Worm (Caenorhabditis elegans) whole organism, young adult: ENCODE measurements around the gene T21B4.15.

Source experiments
- B0019.2 ChIP-seq: fragments of 200-800 bp; sonication (Bioruptor generic); conservative IDR thresholded peaks from 2 replicates; pipeline ENCODE4 v1.3.6; 2022; ENCODE audit warnings: missing genetic modification reagents, missing genetic modification characterization, missing compliant biosample characterization
- C17E4.6 ChIP-seq: fragments of 200-800 bp; sonication (Bioruptor generic); IDR thresholded peaks from 2 replicates; pipeline ENCODE4 v1.3.6; 2022; ENCODE audit warnings: missing genetic modification reagents, missing genetic modification characterization, missing compliant biosample characterization
- F39B2.1 ChIP-seq: fragments of 200-800 bp; sonication (Bioruptor generic); IDR thresholded peaks from 2 replicates; pipeline ENCODE4 v1.3.6; 2022; ENCODE audit warnings: missing genetic modification reagents, missing genetic modification characterization, missing compliant biosample characterization
- F57C9.4 ChIP-seq: sonication (generic microtip); optimal IDR thresholded peaks from 2 replicates; lab custom pipeline; 2017; ENCODE audit warnings: mild to moderate bottlenecking, missing genetic modification characterization, missing compliant biosample characterization
- T26A5.8 ChIP-seq: sonication (generic microtip); optimal IDR thresholded peaks from 2 replicates; lab custom pipeline; 2016; ENCODE audit warnings: missing genetic modification characterization, missing compliant biosample characterization
- Y53F4B.3 ChIP-seq: fragments of 200-800 bp; sonication (Bioruptor generic); IDR thresholded peaks from 2 replicates; pipeline ENCODE4 v1.3.6; 2022; ENCODE audit warnings: missing genetic modification reagents, missing genetic modification characterization, missing compliant biosample characterization
- Y53G8AR.9 ChIP-seq: fragments of 200-800 bp; sonication (Bioruptor generic); conservative IDR thresholded peaks from 2 replicates; pipeline ENCODE4 v1.3.6; 2022; ENCODE audit warnings: missing genetic modification reagents, missing genetic modification characterization, missing compliant biosample characterization
- Y56A3A.18 ChIP-seq: fragments of 200-800 bp; sonication (Bioruptor generic); IDR thresholded peaks from 2 replicates; pipeline ENCODE4 v1.3.6; 2022; ENCODE audit warnings: missing genetic modification reagents, missing genetic modification characterization, missing compliant biosample characterization
- aptf-2 ChIP-seq: fragments of 200-800 bp; sonication (Bioruptor generic); conservative IDR thresholded peaks from 2 replicates; pipeline ENCODE4 v1.3.6; 2022; ENCODE audit warnings: missing genetic modification reagents, missing genetic modification characterization, missing compliant biosample characterization
- aptf-3 ChIP-seq: fragments of 200-800 bp; sonication (Bioruptor generic); IDR thresholded peaks from 2 replicates; pipeline ENCODE4 v1.3.6; 2022; ENCODE audit warnings: missing genetic modification characterization, missing compliant biosample characterization
- athp-1 ChIP-seq: sonication (generic microtip); optimal IDR thresholded peaks from 2 replicates; lab custom pipeline; 2017; ENCODE audit warnings: mild to moderate bottlenecking, missing genetic modification characterization, missing compliant biosample characterization
- attf-5 ChIP-seq: fragments of 200-800 bp; sonication (Bioruptor generic); optimal IDR thresholded peaks from 2 replicates; lab custom pipeline; 2018; ENCODE audit warnings: mild to moderate bottlenecking, missing genetic modification characterization, missing compliant biosample characterization
- ceh-27 ChIP-seq: fragments of 200-800 bp; sonication (Bioruptor generic); optimal IDR thresholded peaks from 2 replicates; lab custom pipeline; 2018; ENCODE audit warnings: mild to moderate bottlenecking, missing genetic modification characterization, moderate library complexity, missing compliant biosample characterization
- ceh-79 ChIP-seq: sonication (generic microtip); optimal IDR thresholded peaks from 2 replicates; lab custom pipeline; 2017; ENCODE audit warnings: mild to moderate bottlenecking, missing genetic modification characterization, missing compliant biosample characterization
- chd-7 ChIP-seq: sonication (generic microtip); optimal IDR thresholded peaks from 2 replicates; lab custom pipeline; 2016; ENCODE audit warnings: mild to moderate bottlenecking, missing genetic modification characterization, moderate library complexity, missing compliant biosample characterization
- hlh-12 ChIP-seq: sonication (generic microtip); optimal IDR thresholded peaks from 2 replicates; lab custom pipeline; 2016; ENCODE audit warnings: missing genetic modification characterization, missing compliant biosample characterization
- hmg-1.2 ChIP-seq: fragments of 200-800 bp; sonication (Bioruptor generic); IDR thresholded peaks from 2 replicates; pipeline ENCODE4 v1.3.6; 2022; ENCODE audit warnings: missing genetic modification reagents, missing genetic modification characterization, missing compliant biosample characterization
- lag-1 ChIP-seq: fragments of 200-800 bp; sonication (Bioruptor generic); IDR thresholded peaks from 2 replicates; pipeline ENCODE4 v1.3.6; 2022; ENCODE audit warnings: missing genetic modification reagents, missing genetic modification characterization, missing compliant biosample characterization
- lsl-1 ChIP-seq: fragments of 200-800 bp; sonication (Bioruptor generic); optimal IDR thresholded peaks from 2 replicates; lab custom pipeline; 2018; ENCODE audit warnings: mild to moderate bottlenecking, missing genetic modification characterization, moderate library complexity, missing compliant biosample characterization
- mes-4 ChIP-seq: sonication (generic microtip); optimal IDR thresholded peaks from 2 replicates; lab custom pipeline; 2016; ENCODE audit warnings: missing genotype, missing genetic modification characterization, missing compliant biosample characterization
- mxl-1 ChIP-seq: sonication (generic microtip); optimal IDR thresholded peaks from 2 replicates; lab custom pipeline; 2016; ENCODE audit warnings: missing genetic modification characterization, missing compliant biosample characterization
- nfya-1 ChIP-seq: sonication (generic microtip); optimal IDR thresholded peaks from 2 replicates; lab custom pipeline; 2017; ENCODE audit warnings: antibody characterized with exemption, missing compliant biosample characterization, missing genetic modification characterization, borderline replicate concordance; ENCODE audit not compliant: insufficient read depth
- nfyb-1 ChIP-seq: fragments of 200-800 bp; sonication (Bioruptor generic); IDR thresholded peaks from 2 replicates; pipeline ENCODE4 v1.3.6; 2022; ENCODE audit warnings: missing genetic modification reagents, missing genetic modification characterization, missing compliant biosample characterization
- nhr-80 ChIP-seq: sonication (generic microtip); optimal IDR thresholded peaks from 2 replicates; lab custom pipeline; 2016; ENCODE audit warnings: missing genetic modification characterization, missing compliant biosample characterization
- rcor-1 ChIP-seq: fragments of 200-800 bp; sonication (Bioruptor generic); IDR thresholded peaks from 2 replicates; pipeline ENCODE4 v1.3.6; 2022; ENCODE audit warnings: missing genetic modification reagents, missing genetic modification characterization, missing compliant biosample characterization
- rpc-1 ChIP-seq, 2 experiments: fragments of 150-350 bp in 1 of 2; sonication (generic microtip) in 1 of 2; optimal IDR thresholded peaks; 2 replicates each; lab custom pipeline; 2014 to 2018; ENCODE audit warnings: missing biosample characterization in 1 of 2, missing genetic modification characterization in 1 of 2, missing genetic modification reagents in 1 of 2, missing genotype in 1 of 2
- snpc-1.1 ChIP-seq: sonication (generic microtip); optimal IDR thresholded peaks from 2 replicates; lab custom pipeline; 2017; ENCODE audit warnings: missing genetic modification characterization, mild to moderate bottlenecking, missing compliant biosample characterization, antibody characterized with exemption, moderate library complexity, missing genotype, missing genetic modification reagents; ENCODE audit not compliant: insufficient read depth
- snpc-3.4 ChIP-seq: sonication (generic microtip); optimal IDR thresholded peaks from 2 replicates; lab custom pipeline; 2017; ENCODE audit warnings: missing genetic modification characterization, mild to moderate bottlenecking, missing compliant biosample characterization, antibody characterized with exemption, moderate library complexity, missing genotype, missing genetic modification reagents
- snpc-4 ChIP-seq, 5 experiments: fragments of 150-350 bp in 1 of 5; sonication (generic microtip) in 4 of 5; optimal IDR thresholded peaks; 2 replicates each; lab custom pipeline; 2014 to 2018; ENCODE audit warnings: missing genetic modification characterization in 5 of 5, missing biosample characterization in 3 of 5, antibody characterized with exemption in 2 of 5, mild to moderate bottlenecking in 2 of 5, missing compliant biosample characterization in 2 of 5, missing genotype in 2 of 5, moderate library complexity in 2 of 5, missing genetic modification reagents in 1 of 5
- somi-1 ChIP-seq: fragments of 200-800 bp; sonication (Bioruptor generic); optimal IDR thresholded peaks from 2 replicates; lab custom pipeline; 2018; ENCODE audit warnings: mild to moderate bottlenecking, missing genetic modification characterization, missing compliant biosample characterization
- zfh-2 ChIP-seq: fragments of 200-800 bp; sonication (Bioruptor generic); conservative IDR thresholded peaks from 2 replicates; pipeline ENCODE4 v1.3.6; 2022; ENCODE audit warnings: missing genetic modification reagents, missing genetic modification characterization, missing compliant biosample characterization
- ztf-18 ChIP-seq: sonication (generic microtip); optimal IDR thresholded peaks from 2 replicates; lab custom pipeline; 2016; ENCODE audit warnings: missing genotype, mild to moderate bottlenecking, missing genetic modification characterization, missing compliant biosample characterization
- ztf-22 ChIP-seq: fragments of 200-800 bp; sonication (Bioruptor generic); optimal IDR thresholded peaks from 2 replicates; lab custom pipeline; 2018; ENCODE audit warnings: mild to moderate bottlenecking, missing genetic modification characterization, moderate library complexity, missing compliant biosample characterization
- ztf-26 ChIP-seq: sonication (generic microtip); optimal IDR thresholded peaks from 2 replicates; lab custom pipeline; 2017; ENCODE audit warnings: missing genetic modification characterization, missing compliant biosample characterization
- ztf-28 ChIP-seq: fragments of 200-800 bp; sonication (Bioruptor generic); IDR thresholded peaks from 2 replicates; pipeline ENCODE4 v1.3.6; 2022; ENCODE audit warnings: missing genetic modification reagents, missing genetic modification characterization, missing compliant biosample characterization

T21B4.15 gene

DNA sequence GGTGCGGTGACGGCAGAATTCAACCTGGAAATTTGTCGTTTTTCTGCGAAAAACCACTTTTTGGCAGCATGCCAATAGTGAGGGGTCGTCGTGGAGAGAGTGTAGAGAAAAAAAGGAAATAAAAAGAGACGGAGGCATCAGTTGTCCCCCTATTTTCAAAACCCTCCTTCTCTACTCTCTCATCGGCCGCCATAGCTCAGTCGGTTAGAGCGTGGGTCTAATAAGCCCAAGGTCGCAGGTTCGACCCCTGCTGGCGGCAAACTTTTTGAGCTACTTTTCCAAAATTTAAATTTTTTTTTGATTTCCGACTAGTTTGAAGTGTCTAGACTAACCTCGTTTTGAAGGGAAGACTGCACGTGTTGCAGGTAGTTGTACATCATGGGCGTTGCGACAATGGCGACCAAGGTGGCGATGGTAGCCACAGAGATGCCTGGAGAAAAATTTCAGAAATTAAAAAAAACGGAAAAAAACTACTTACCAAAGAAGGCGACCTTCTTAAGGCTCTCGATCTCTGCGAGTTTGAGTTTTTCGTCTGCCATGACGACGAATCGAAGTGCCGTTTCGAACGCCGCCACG, 4.6 kb downstream of the T21B4.15 start, which contains the start of gene col-85 (continued):
- peak; percentile 45 for TF ChIP-seq mes-4
- TF ChIP-seq hlh-12 (tag; lab: Kevin White, UChicago): peak; percentile 65
- TF ChIP-seq F57C9.4 (tag; lab: Kevin White, UChicago): no peak
- no peak for TF ChIP-seq ztf-22 (GFP tag; lab: Kevin White, UChicago)
- TF ChIP-seq nfyb-1 (GFP tag; lab: Robert Waterston, UW): peak; percentile 93
- peak; percentile 90 for TF ChIP-seq hmg-1.2
- peak; percentile 85 for TF ChIP-seq rcor-1 (GFP tag; lab: Robert Waterston, UW)
- TF ChIP-seq nhr-80 (tag; lab: Kevin White, UChicago): peak; percentile 39
- TF ChIP-seq C17E4.6 (GFP tag; lab: Robert Waterston, UW): no peak
- peak; percentile 75 for TF ChIP-seq B0019.2 (GFP tag; lab: Robert Waterston, UW)
- TF ChIP-seq snpc-3.4 (tag; lab: Kevin White, UChicago): peak; percentile 92
- TF ChIP-seq ztf-26 (tag; lab: Kevin White, UChicago): peak; percentile 80
- no peak for TF ChIP-seq nfya-1
- TF ChIP-seq, all 124 proteins: peak for 98

DNA sequence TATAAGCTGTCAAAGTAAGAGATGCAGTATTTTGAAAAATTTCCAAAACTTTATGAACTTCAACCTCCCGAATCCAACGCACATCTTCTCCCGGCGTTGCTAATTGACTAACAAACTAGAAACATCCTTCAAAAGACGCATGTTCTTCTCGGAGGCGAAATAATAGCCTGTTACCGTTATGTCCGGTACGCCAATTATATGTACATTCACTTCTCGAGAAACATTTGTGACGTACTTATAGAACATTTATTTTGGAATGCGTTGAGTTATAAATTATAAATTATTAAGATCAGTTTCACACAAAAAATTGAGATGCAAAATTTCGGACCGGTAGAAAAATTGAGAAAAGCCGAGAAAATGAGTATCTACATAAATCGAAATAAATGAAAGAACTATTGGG, 7.0 kb downstream of the T21B4.15 start, which contains the start of gene T21B4.3:
T21B4.3 (minus strand) TSS at position 101 of the 400 bp plus-strand sequence.
- TF ChIP-seq aptf-2 (GFP tag; lab: Robert Waterston, UW) (no peak), F39B2.1 (GFP tag; lab: Robert Waterston, UW) (no peak), rpc-1 (optimal IDR thresholded peaks at IDR 0.05; lab: Kevin White, UChicago) (no peak), rpc-1 (tag; optimal IDR thresholded peaks at IDR 0.05; lab: Kevin White, UChicago) (no peak), ztf-28 (no peak), ceh-79 (tag; lab: Kevin White, UChicago) (no peak), aptf-3 (GFP tag; lab: Robert Waterston, UW) (no peak), somi-1 (GFP tag; lab: Kevin White, UChicago) (no peak)

DNA sequence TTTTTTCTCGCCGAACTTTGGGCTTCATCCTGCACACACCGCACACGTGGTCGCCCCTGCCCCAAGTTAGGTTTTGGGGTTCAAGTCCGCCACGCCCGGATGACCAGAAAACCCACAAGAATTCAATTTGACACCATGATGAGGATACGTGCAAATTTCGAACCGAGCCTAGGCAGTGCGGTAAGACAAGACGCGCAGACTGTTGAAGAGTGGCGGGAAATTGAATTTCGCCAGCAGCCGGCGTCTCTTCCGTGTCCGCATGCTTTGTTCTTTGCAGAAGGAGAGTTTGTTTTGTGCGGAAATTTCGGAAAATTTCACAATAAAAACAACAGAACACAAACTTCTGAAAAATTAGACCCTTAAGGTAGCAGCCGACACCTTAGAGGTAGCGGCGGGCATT, 10.0 kb downstream of the T21B4.15 start:
- TF ChIP-seq ztf-18 (tag; lab: Kevin White, UChicago) (no peak), zfh-2 (peak; percentile 42; the same call in 1 of the 2 replicates)

DNA sequence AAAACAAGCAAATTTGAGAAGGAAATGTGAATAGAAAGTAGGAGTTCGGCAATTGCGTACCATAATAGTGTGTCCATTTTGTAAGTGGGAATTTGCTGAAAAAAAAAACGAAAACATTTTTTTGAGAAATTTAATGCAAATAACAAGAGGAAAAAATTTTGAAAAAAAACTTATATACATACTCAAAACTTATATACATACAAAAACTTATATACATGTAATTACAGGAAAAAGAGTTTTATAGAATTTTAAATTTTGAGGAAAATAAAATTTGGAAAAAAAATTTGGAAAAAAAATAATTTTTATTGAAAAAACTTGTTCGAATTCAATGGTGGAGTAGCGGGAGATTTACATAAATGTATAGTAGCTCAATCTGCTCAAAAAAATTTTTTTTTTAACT, 12.8 kb downstream of the T21B4.15 start, which contains the start of gene ador-1:
ador-1 (minus strand) TSS at position 101 of the 400 bp plus-strand sequence.
- no peak for TF ChIP-seq attf-5
- TF ChIP-seq athp-1 (tag; lab: Kevin White, UChicago): no peak
- no peak for TF ChIP-seq Y53G8AR.9 (GFP tag; lab: Robert Waterston, UW)
- no peak for TF ChIP-seq ceh-27 (GFP tag; lab: Kevin White, UChicago)
- TF ChIP-seq aptf-3 (GFP tag; lab: Robert Waterston, UW): no peak
- no peak for TF ChIP-seq Y53F4B.3
- TF ChIP-seq Y56A3A.18 (GFP tag; lab: Robert Waterston, UW): no peak
- TF ChIP-seq mxl-1 (tag; lab: Kevin White, UChicago): no peak
- no peak for TF ChIP-seq hlh-12 (tag; lab: Kevin White, UChicago)
- TF ChIP-seq snpc-4 (GFP tag; optimal IDR thresholded peaks at IDR 0.05; lab: Kevin White, UChicago): no peak
- TF ChIP-seq snpc-4 (tag; optimal IDR thresholded peaks at IDR 0.05; lab: Kevin White, UChicago): no peak
- TF ChIP-seq snpc-1.1: no peak
- no peak for TF ChIP-seq B0019.2 (GFP tag; lab: Robert Waterston, UW)
- no peak for TF ChIP-seq chd-7 (tag; lab: Kevin White, UChicago)
- no peak for TF ChIP-seq lag-1 (GFP tag; lab: Robert Waterston, UW)
- no peak for TF ChIP-seq T26A5.8 (tag; lab: Kevin White, UChicago)
- TF ChIP-seq lsl-1: no peak
- TF ChIP-seq, all 124 proteins: peak for 0
